Fruit fly (Drosophila melanogaster) whole organism, prepupa: ENCODE measurements around the gene enc.

Experiments used
- CG10631 ChIP-seq: fragments of 200-800 bp; sonication (Bioruptor generic); optimal IDR thresholded peaks from 2 replicates; lab custom pipeline; 2016; ENCODE audit warnings: missing biosample characterization, missing genetic modification characterization
- CG11902 ChIP-seq: fragments of 200-800 bp; sonication (Bioruptor generic); optimal IDR thresholded peaks from 3 replicates; lab custom pipeline; 2016; ENCODE audit warnings: missing biosample characterization, missing genetic modification characterization
- CG1621 ChIP-seq: fragments of 200-800 bp; sonication (Bioruptor generic); optimal IDR thresholded peaks from 3 replicates; lab custom pipeline; 2018; ENCODE audit warnings: missing biosample characterization, mild to moderate bottlenecking, missing genetic modification characterization
- CG3919 ChIP-seq: fragments of 200-800 bp; sonication (Bioruptor generic); optimal IDR thresholded peaks from 3 replicates; lab custom pipeline; 2016; ENCODE audit warnings: missing biosample characterization, missing genetic modification characterization
- CG4318 ChIP-seq: fragments of 200-800 bp; sonication (Bioruptor generic); optimal IDR thresholded peaks from 3 replicates; lab custom pipeline; 2017; ENCODE audit warnings: missing biosample characterization, mild to moderate bottlenecking, missing genetic modification characterization
- CG6854 ChIP-seq: fragments of 200-800 bp; sonication (Bioruptor generic); optimal IDR thresholded peaks from 2 replicates; lab custom pipeline; 2017; ENCODE audit warnings: missing biosample characterization, mild to moderate bottlenecking, missing genetic modification characterization
- CG9139 ChIP-seq: fragments of 200-800 bp; sonication (Bioruptor generic); optimal IDR thresholded peaks from 3 replicates; lab custom pipeline; 2017; ENCODE audit warnings: missing biosample characterization, mild to moderate bottlenecking, missing genetic modification characterization
- OdsH ChIP-seq: fragments of 200-800 bp; sonication (Bioruptor generic); optimal IDR thresholded peaks from 3 replicates; lab custom pipeline; 2016; ENCODE audit warnings: missing biosample characterization, missing genetic modification characterization
- cyc ChIP-seq: fragments of 200-800 bp; sonication (Bioruptor generic); optimal IDR thresholded peaks from 3 replicates; lab custom pipeline; 2016; ENCODE audit warnings: missing biosample characterization, missing genetic modification characterization

DNA sequence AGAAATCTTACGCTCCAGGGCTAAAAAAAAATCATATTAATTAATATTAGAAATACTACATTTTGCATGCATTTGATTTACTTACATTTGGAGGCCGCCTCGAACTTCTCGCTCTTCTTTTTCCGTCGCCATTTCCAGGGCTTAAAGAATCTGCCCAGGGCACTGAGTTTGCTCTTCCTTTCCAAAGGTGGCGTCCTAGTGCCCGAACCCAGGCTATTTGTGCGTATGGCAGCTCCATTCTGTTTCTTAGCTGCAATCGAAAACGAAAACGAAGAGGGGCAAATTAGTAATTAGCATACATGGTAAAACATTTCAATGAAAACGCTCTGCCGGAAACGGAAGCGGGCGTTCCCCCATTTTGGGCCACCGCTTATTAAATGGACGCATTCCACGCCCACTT, 49.3 kb upstream of the enc start:
- TF ChIP-seq cyc (GFP tag; lab: Kevin White, UChicago) (no peak), CG11902 (GFP tag; lab: Kevin White, UChicago) (no peak), CG1621 (tag; lab: Kevin White, UChicago) (no peak), OdsH (GFP tag; lab: Kevin White, UChicago) (no peak), CG3919 (no peak), CG6854 (GFP tag; lab: Kevin White, UChicago) (no peak), CG9139 (GFP tag; lab: Kevin White, UChicago) (no peak), CG4318 (GFP tag; lab: Kevin White, UChicago) (no peak), CG10631 (no peak)
